Worm (Caenorhabditis elegans): ENCODE data around the gene srw-83.
"Not testable (repeated sequence)": the region's sequence is repeated elsewhere in the genome, so short reads cannot be mapped to it uniquely, and the experiment has no call there.

Gene srw-83

ce11 chrV:18438081-18438480 is 11.7 kb downstream of the srw-83 start, which contains the start of gene ZK262.8:
TSS of gene ZK262.8 (plus strand) at chrV:18438381.
- TF ChIP-seq ceh-58 (GFP tag; IDR thresholded peaks at IDR 0.05), result no peak
- TF ChIP-seq ztf-22 (GFP tag; optimal IDR thresholded peaks at IDR 0.05), result no peak

DNA sequence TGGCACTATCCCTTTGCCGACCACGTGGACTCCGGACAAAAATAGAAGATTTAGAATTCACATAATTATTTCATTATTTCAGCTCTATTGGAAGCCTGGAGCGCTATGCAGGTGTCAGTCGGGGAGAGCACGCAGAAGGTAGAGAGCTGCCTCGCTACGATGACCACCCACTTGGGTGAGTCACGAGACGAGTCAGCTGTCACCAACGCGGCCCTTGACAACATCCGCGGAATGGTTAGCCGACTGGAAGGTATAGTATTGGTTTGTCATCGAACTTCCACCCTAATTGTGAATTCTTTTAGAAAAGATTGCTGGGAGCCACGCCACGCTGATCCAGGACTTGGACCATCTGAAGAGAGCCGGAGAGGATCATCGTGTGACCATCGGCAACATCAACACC is 13.1 kb downstream of the srw-83 start, which contains the start of gene ZK262.9:
Gene ZK262.9 (plus strand): TSS at position 301 of the 400 bp plus-strand sequence.
- TF ChIP-seq nhr-120 (GFP tag; IDR thresholded peaks at IDR 0.05); F22D6.2 (tag; optimal IDR thresholded peaks at IDR 0.05); die-1 (tag; optimal IDR thresholded peaks at IDR 0.05): not testable (repeated sequence)

DNA sequence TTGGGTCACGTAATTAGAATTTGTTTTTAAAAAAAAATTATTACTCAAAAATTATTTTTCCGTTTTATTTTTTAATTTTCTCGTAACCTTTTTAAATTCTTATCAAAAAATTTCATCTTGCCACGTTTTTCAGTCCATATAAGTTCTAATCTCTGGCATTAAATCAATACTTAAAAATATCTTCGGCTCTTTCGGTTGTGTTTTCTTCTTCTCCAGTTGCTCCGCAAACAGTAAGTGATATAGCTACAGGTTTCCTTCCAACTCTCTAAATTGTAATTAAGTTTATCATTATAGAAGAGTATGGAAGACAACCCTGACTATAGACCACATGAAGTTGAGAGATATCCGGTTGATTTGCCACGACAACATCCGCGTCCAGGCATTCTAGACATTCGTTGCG is 17.7 kb downstream of the srw-83 start, which contains the start of gene ZK228.1:
Gene ZK228.1 (plus strand): TSS at position 301 of the 400 bp plus-strand sequence.
- TF ChIP-seq efl-1 (GFP tag; optimal IDR thresholded peaks at IDR 0.05) (no peak), nfya-2 (GFP tag; IDR thresholded peaks at IDR 0.05) (no peak), lir-1 (GFP tag; conservative IDR thresholded peaks at IDR 0.05) (no peak), F55B11.4 (tag; optimal IDR thresholded peaks at IDR 0.05; ENCODE audit: borderline replicate concordance, insufficient read depth) (no peak), nhr-80 (tag; optimal IDR thresholded peaks at IDR 0.05) (no peak), Y95B8A.8 (GFP tag; IDR thresholded peaks at IDR 0.05) (no peak), madf-6 (GFP tag; IDR thresholded peaks at IDR 0.05) (no peak), snpc-4 (GFP tag; optimal IDR thresholded peaks at IDR 0.05) (no peak), snpc-4 (tag; optimal IDR thresholded peaks at IDR 0.05) (no peak), nhr-179 (tag; optimal IDR thresholded peaks at IDR 0.05) (no peak), B0336.3 (GFP tag; IDR thresholded peaks at IDR 0.05) (no peak)

DNA sequence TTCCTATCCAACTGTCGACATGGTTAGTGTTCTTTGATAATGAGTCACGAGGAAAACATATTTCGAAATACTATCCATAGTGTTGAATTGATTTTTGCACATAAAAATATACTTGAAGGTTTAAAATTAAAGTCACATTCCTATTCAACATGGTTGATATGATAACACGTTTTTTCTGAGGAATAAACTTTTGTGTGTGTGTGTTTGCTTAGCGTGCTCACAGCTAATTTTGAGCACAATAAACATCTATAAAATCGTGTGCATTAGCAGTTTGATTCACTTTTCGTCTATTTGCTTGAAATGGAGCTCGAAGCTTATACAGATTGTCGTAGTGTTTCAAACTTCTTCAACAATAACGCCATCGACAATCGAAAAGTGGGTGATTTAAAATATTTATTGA is 30.2 kb downstream of the srw-83 start, which contains the start of gene ZK228.10:
Gene ZK228.10 (plus strand): TSS at position 301 of the 400 bp plus-strand sequence.
- TF ChIP-seq Y95B8A.8 (GFP tag; IDR thresholded peaks at IDR 0.05) (no peak), ekl-4 (GFP tag; IDR thresholded peaks at IDR 0.05) (no peak), zim-3 (tag; optimal IDR thresholded peaks at IDR 0.05) (no peak), athp-1 (tag; optimal IDR thresholded peaks at IDR 0.05) (no peak), lin-54 (GFP tag; optimal IDR thresholded peaks at IDR 0.05) (no peak), mcd-1 (GFP tag; IDR thresholded peaks at IDR 0.05) (no peak), nhr-80 (tag; optimal IDR thresholded peaks at IDR 0.05) (no peak), lin-35 (GFP tag; optimal IDR thresholded peaks at IDR 0.05) (no peak), madf-8 (GFP tag; conservative IDR thresholded peaks at IDR 0.05) (no peak), ztf-6 (GFP tag; IDR thresholded peaks at IDR 0.05) (no peak), F52B5.7 (tag; optimal IDR thresholded peaks at IDR 0.05) (no peak)

ce11 chrV:18461200-18461728 is 34.9 kb downstream of the srw-83 start, which contains the start of gene ZK228.3:
TSS of gene ZK228.3 (minus strand) at chrV:18461250.
- TF ChIP-seq nhr-80 (tag; optimal IDR thresholded peaks at IDR 0.05) (peak; percentile 79), dox-1 (GFP tag; IDR thresholded peaks at IDR 0.05) (peak; percentile 9; the same call in 1 of the 2 replicates), egl-18 (GFP tag; IDR thresholded peaks at IDR 0.05) (no peak)

- TF ChIP-seq mxl-1 (tag; optimal IDR thresholded peaks at IDR 0.05) (no peak), nhr-80 (tag; optimal IDR thresholded peaks at IDR 0.05) (peak; percentile 38)
These were observed 36.0 kb downstream of the srw-83 start, which contains the start of gene ZK228.4 for ce11 chrV:18462365-18462837. TSS of gene ZK228.4 (plus strand) at chrV:18462787.

DNA sequence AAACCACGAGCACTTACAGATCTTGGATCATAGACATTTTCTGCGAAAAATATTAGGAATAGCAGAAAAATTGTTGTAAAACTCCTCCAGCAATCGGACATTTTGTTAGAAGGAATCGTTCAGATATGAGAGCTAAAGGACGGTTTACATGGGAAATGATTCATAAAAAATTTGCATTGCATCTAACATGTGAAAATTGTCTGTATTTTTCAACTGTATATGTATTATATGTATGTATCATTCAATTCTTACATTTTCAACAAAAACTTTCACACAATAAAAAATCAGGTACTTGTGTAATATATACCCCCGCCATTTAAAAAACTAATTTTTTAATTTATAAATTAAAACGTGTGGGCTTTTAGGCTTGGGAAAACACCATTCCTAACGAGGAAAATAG is 41.7 kb downstream of the srw-83 start, which contains the start of gene ZK228.13:
Gene ZK228.13 (minus strand): TSS at position 101 of the 400 bp plus-strand sequence.
- TF ChIP-seq K12H6.12 (tag; optimal IDR thresholded peaks at IDR 0.05), result no peak
- TF ChIP-seq snpc-4 (GFP tag; optimal IDR thresholded peaks at IDR 0.05), result no peak
- no peak for TF ChIP-seq snpc-4 (tag; optimal IDR thresholded peaks at IDR 0.05)
- no peak for TF ChIP-seq F10E7.11 (tag; optimal IDR thresholded peaks at IDR 0.05)
- no peak for TF ChIP-seq Y95B8A.8 (GFP tag; IDR thresholded peaks at IDR 0.05)
- no peak for TF ChIP-seq snpc-3.4 (tag; optimal IDR thresholded peaks at IDR 0.05)
- TF ChIP-seq tbx-9 (tag; optimal IDR thresholded peaks at IDR 0.05; ENCODE audit: borderline replicate concordance), result no peak
